Fruit fly (Drosophila melanogaster) whole organism, embryonic: ENCODE results near the gene CG14024.

Source experiments
- B-H1 ChIP-seq: fragments of 200-800 bp; sonication (Bioruptor generic); IDR thresholded peaks from 3 replicates; pipeline ENCODE4 v1.3.6; 2022; ENCODE audit warnings: missing biosample characterization, missing genetic modification characterization
- CG10267 ChIP-seq: fragments of 200-800 bp; sonication (Bioruptor generic); optimal IDR thresholded peaks from 2 replicates; lab custom pipeline; 2018; ENCODE audit warnings: missing biosample characterization, mild to moderate bottlenecking, missing genetic modification characterization, moderate library complexity
- CG10431 ChIP-seq: fragments of 200-800 bp; sonication (Bioruptor generic); optimal IDR thresholded peaks from 3 replicates; lab custom pipeline; 2018; ENCODE audit warnings: missing biosample characterization, mild to moderate bottlenecking, missing genetic modification characterization
- CG10959 ChIP-seq: fragments of 200-800 bp; sonication (Bioruptor generic); IDR thresholded peaks from 2 replicates; pipeline ENCODE4 v1.3.6; 2022; ENCODE audit warnings: missing biosample characterization, missing genetic modification characterization
- CG11093 ChIP-seq: fragments of 200-800 bp; sonication (Bioruptor generic); IDR thresholded peaks from 3 replicates; pipeline ENCODE4 v1.3.6; 2022; ENCODE audit warnings: missing biosample characterization, missing genetic modification characterization
- CG11696 ChIP-seq: fragments of 200-800 bp; sonication (Bioruptor generic); IDR thresholded peaks from 2 replicates; pipeline ENCODE4 v1.3.6; 2022; ENCODE audit warnings: missing biosample characterization, missing genetic modification characterization
- CG12236 ChIP-seq: fragments of 200-800 bp; sonication (Bioruptor generic); optimal IDR thresholded peaks from 2 replicates; lab custom pipeline; 2016; ENCODE audit warnings: missing biosample characterization, missing genetic modification characterization
- CG13296 ChIP-seq: fragments of 200-800 bp; sonication (Bioruptor generic); optimal IDR thresholded peaks from 3 replicates; lab custom pipeline; 2018; ENCODE audit warnings: missing biosample characterization, mild to moderate bottlenecking, missing genetic modification characterization
- CG1529 ChIP-seq: fragments of 200-800 bp; sonication (Bioruptor generic); optimal IDR thresholded peaks from 3 replicates; lab custom pipeline; 2018; ENCODE audit warnings: missing biosample characterization, missing genetic modification characterization
- CG17359 ChIP-seq: fragments of 200-800 bp; sonication (Bioruptor generic); optimal IDR thresholded peaks from 3 replicates; lab custom pipeline; 2018; ENCODE audit warnings: missing biosample characterization, mild to moderate bottlenecking, missing genetic modification characterization, moderate library complexity
- CG17912 ChIP-seq: fragments of 200-800 bp; sonication (Bioruptor generic); optimal IDR thresholded peaks from 2 replicates; lab custom pipeline; 2018; ENCODE audit warnings: missing biosample characterization, mild to moderate bottlenecking, missing genetic modification characterization
- CG2129 ChIP-seq: fragments of 200-800 bp; sonication (Bioruptor generic); IDR thresholded peaks from 2 replicates; pipeline ENCODE4 v1.3.6; 2022; ENCODE audit warnings: missing biosample characterization, missing genetic modification characterization; ENCODE audit not compliant: partially characterized antibody
- CG30403 ChIP-seq: fragments of 200-800 bp; sonication (Bioruptor generic); optimal IDR thresholded peaks from 3 replicates; lab custom pipeline; 2016; ENCODE audit warnings: missing biosample characterization, missing genetic modification characterization
- CG3065 ChIP-seq: fragments of 200-800 bp; sonication (Bioruptor generic); optimal IDR thresholded peaks from 2 replicates; lab custom pipeline; 2016; ENCODE audit warnings: missing biosample characterization, missing genetic modification characterization
- CG31224 ChIP-seq: fragments of 200-800 bp; sonication (Bioruptor generic); IDR thresholded peaks from 2 replicates; pipeline ENCODE4 v1.3.6; 2022; ENCODE audit warnings: missing biosample characterization, missing genetic modification characterization
- CG3847 ChIP-seq: fragments of 200-800 bp; sonication (Bioruptor generic); IDR thresholded peaks from 2 replicates; pipeline ENCODE4 v1.3.6; 2022; ENCODE audit warnings: missing biosample characterization, missing genetic modification characterization
- CG42726 ChIP-seq: fragments of 200-800 bp; sonication (Bioruptor generic); IDR thresholded peaks from 2 replicates; pipeline ENCODE4 v1.3.6; 2022; ENCODE audit warnings: missing biosample characterization, missing genetic modification characterization; ENCODE audit not compliant: partially characterized antibody
- CG7271 ChIP-seq: fragments of 200-800 bp; sonication (Bioruptor generic); optimal IDR thresholded peaks from 2 replicates; lab custom pipeline; 2018; ENCODE audit warnings: missing biosample characterization, mild to moderate bottlenecking, missing genetic modification characterization, moderate library complexity
- CG8359 ChIP-seq: fragments of 200-800 bp; sonication (Bioruptor generic); optimal IDR thresholded peaks from 2 replicates; lab custom pipeline; 2017; ENCODE audit warnings: missing biosample characterization, mild to moderate bottlenecking, missing genetic modification characterization, borderline replicate concordance
- CG8944 ChIP-seq: fragments of 200-800 bp; sonication (Bioruptor generic); optimal IDR thresholded peaks from 3 replicates; lab custom pipeline; 2016; ENCODE audit warnings: missing biosample characterization, missing genetic modification characterization
- CG9817 ChIP-seq: fragments of 200-800 bp; sonication (Bioruptor generic); optimal IDR thresholded peaks from 2 replicates; lab custom pipeline; 2018; ENCODE audit warnings: missing biosample characterization, mild to moderate bottlenecking, missing genetic modification characterization, moderate library complexity
- Chrac-16 ChIP-seq: fragments of 200-800 bp; sonication (Bioruptor generic); optimal IDR thresholded peaks from 3 replicates; lab custom pipeline; 2016; ENCODE audit warnings: missing biosample characterization, missing genetic modification characterization
- CoRest ChIP-seq: fragments of 200-800 bp; sonication (Bioruptor generic); optimal IDR thresholded peaks from 3 replicates; lab custom pipeline; 2018; ENCODE audit warnings: missing biosample characterization, mild to moderate bottlenecking, missing genetic modification characterization, moderate library complexity
- Dek ChIP-seq: fragments of 200-800 bp; sonication (Bioruptor generic); optimal IDR thresholded peaks from 3 replicates; lab custom pipeline; 2019; ENCODE audit warnings: missing biosample characterization, mild to moderate bottlenecking, missing genetic modification characterization, moderate library complexity
- Fer1 ChIP-seq: fragments of 200-800 bp; sonication (Bioruptor generic); optimal IDR thresholded peaks from 2 replicates; lab custom pipeline; 2017; ENCODE audit warnings: missing biosample characterization, mild to moderate bottlenecking, missing genetic modification characterization
- Fer2 ChIP-seq: fragments of 200-800 bp; sonication (Bioruptor generic); optimal IDR thresholded peaks from 2 replicates; lab custom pipeline; 2018; ENCODE audit warnings: missing biosample characterization, mild to moderate bottlenecking, missing genetic modification characterization, moderate library complexity
- HmgZ ChIP-seq: fragments of 200-800 bp; sonication (Bioruptor generic); optimal IDR thresholded peaks from 2 replicates; lab custom pipeline; 2018; ENCODE audit warnings: missing biosample characterization, mild to moderate bottlenecking, missing genetic modification characterization
- Hr3 ChIP-seq: fragments of 200-800 bp; sonication (Bioruptor generic); optimal IDR thresholded peaks from 3 replicates; lab custom pipeline; 2016; ENCODE audit warnings: missing biosample characterization, missing genetic modification characterization
- Lim3 ChIP-seq: fragments of 200-800 bp; sonication (Bioruptor generic); IDR thresholded peaks from 2 replicates; pipeline ENCODE4 v1.3.6; 2022; ENCODE audit warnings: missing biosample characterization, missing genetic modification characterization
- Nf-YB ChIP-seq: fragments of 200-800 bp; sonication (Bioruptor generic); optimal IDR thresholded peaks from 3 replicates; lab custom pipeline; 2019; ENCODE audit warnings: missing biosample characterization, mild to moderate bottlenecking, missing genetic modification characterization, moderate library complexity
- Opbp ChIP-seq: fragments of 200-800 bp; sonication (Bioruptor generic); IDR thresholded peaks from 3 replicates; pipeline ENCODE4 v1.3.6; 2022; ENCODE audit warnings: missing biosample characterization, missing genetic modification characterization; ENCODE audit not compliant: partially characterized antibody
- Optix ChIP-seq: fragments of 200-800 bp; sonication (Bioruptor generic); IDR thresholded peaks from 3 replicates; pipeline ENCODE4 v1.3.6; 2022; ENCODE audit warnings: missing biosample characterization, missing genetic modification characterization
- PHDP ChIP-seq: fragments of 200-800 bp; sonication (Bioruptor generic); optimal IDR thresholded peaks from 3 replicates; lab custom pipeline; 2018; ENCODE audit warnings: missing biosample characterization, mild to moderate bottlenecking, missing genetic modification characterization, moderate library complexity
- Ptx1 ChIP-seq: fragments of 200-800 bp; sonication (Bioruptor generic); IDR thresholded peaks from 2 replicates; pipeline ENCODE4 v1.3.6; 2022; ENCODE audit warnings: missing biosample characterization, missing genetic modification characterization
- Usf ChIP-seq: fragments of 200-800 bp; sonication (Bioruptor generic); optimal IDR thresholded peaks from 2 replicates; lab custom pipeline; 2017; ENCODE audit warnings: missing genotype, missing biosample characterization, missing genetic modification characterization
- ato ChIP-seq: fragments of 200-800 bp; sonication (Bioruptor generic); IDR thresholded peaks from 2 replicates; pipeline ENCODE4 v1.3.6; 2022; ENCODE audit warnings: missing biosample characterization, missing genetic modification characterization; ENCODE audit not compliant: partially characterized antibody
- bab2 ChIP-seq: fragments of 200-800 bp; sonication (Bioruptor generic); optimal IDR thresholded peaks from 2 replicates; lab custom pipeline; 2016; ENCODE audit warnings: missing biosample characterization, missing genetic modification characterization
- bsh ChIP-seq, 2 experiments: fragments of 200-800 bp; sonication (Bioruptor generic); optimal IDR thresholded peaks; 2 replicates each; lab custom pipeline; 2017 to 2018; ENCODE audit warnings: mild to moderate bottlenecking in 2 of 2, missing biosample characterization in 2 of 2, missing genetic modification characterization in 2 of 2, moderate library complexity in 1 of 2
- btn ChIP-seq: fragments of 200-800 bp; sonication (Bioruptor generic); optimal IDR thresholded peaks from 2 replicates; lab custom pipeline; 2016; ENCODE audit warnings: missing biosample characterization, missing genetic modification characterization
- danr ChIP-seq: fragments of 200-800 bp; sonication (Bioruptor generic); IDR thresholded peaks from 2 replicates; pipeline ENCODE4 v1.3.6; 2022; ENCODE audit warnings: missing biosample characterization, missing genetic modification characterization
- dmrt11E ChIP-seq: fragments of 200-800 bp; sonication (Bioruptor generic); optimal IDR thresholded peaks from 3 replicates; lab custom pipeline; 2018; ENCODE audit warnings: missing biosample characterization, mild to moderate bottlenecking, missing genetic modification characterization, moderate library complexity
- jing ChIP-seq: fragments of 200-800 bp; sonication (Bioruptor generic); optimal IDR thresholded peaks from 2 replicates; lab custom pipeline; 2018; ENCODE audit warnings: missing biosample characterization, mild to moderate bottlenecking, missing genetic modification characterization
- ro ChIP-seq: fragments of 200-800 bp; sonication (Bioruptor generic); IDR thresholded peaks from 2 replicates; pipeline ENCODE4 v1.3.6; 2022; ENCODE audit warnings: missing biosample characterization, missing genetic modification characterization
- sisA ChIP-seq: fragments of 200-800 bp; sonication (Bioruptor generic); IDR thresholded peaks from 2 replicates; pipeline ENCODE4 v1.3.6; 2022; ENCODE audit warnings: missing biosample characterization, missing genetic modification characterization
- sna ChIP-seq: fragments of 200-800 bp; sonication (Bioruptor generic); IDR thresholded peaks from 2 replicates; pipeline ENCODE4 v1.3.6; 2022; ENCODE audit warnings: missing biosample characterization, missing genetic modification characterization; ENCODE audit not compliant: partially characterized antibody
- trh ChIP-seq: fragments of 200-800 bp; sonication (Bioruptor generic); optimal IDR thresholded peaks from 2 replicates; lab custom pipeline; 2016; ENCODE audit warnings: missing biosample characterization, missing genetic modification characterization
- usp ChIP-seq: fragments of >200 bp; optimal IDR thresholded peaks from 2 replicates; lab custom pipeline; 2017; ENCODE audit warnings: missing biosample characterization, missing genetic modification characterization
- wek ChIP-seq: fragments of 200-800 bp; sonication (Bioruptor generic); optimal IDR thresholded peaks from 3 replicates; lab custom pipeline; 2018; ENCODE audit warnings: missing biosample characterization, mild to moderate bottlenecking, missing genetic modification characterization, moderate library complexity
- yki ChIP-seq: fragments of >200 bp; optimal IDR thresholded peaks from 3 replicates; lab custom pipeline; 2018

The CG14024 gene

dm6 chr2L:5278309-5279130 lies 36.2 kb downstream of the CG14024 start, which contains the start of the genes Nin and Bub1 (continued):
- TF ChIP-seq CG11696 (0 out of 2 replicates have a peak, but pooled peaks have one; percentile 30), btn (GFP tag; lab: Kevin White, UChicago) (no peak), CG8944 (GFP tag; lab: Kevin White, UChicago) (no peak), CG3847 (GFP tag; lab: Robert Waterston, UW) (peak; percentile 57), CG9817 (tag; lab: Kevin White, UChicago) (no peak), CG10959 (GFP tag; lab: Robert Waterston, UW) (no peak), CG42726 (GFP tag; lab: Robert Waterston, UW) (peak; percentile 96), Fer2 (tag; lab: Kevin White, UChicago) (no peak), CG11093 (GFP tag; lab: Robert Waterston, UW) (no peak), Optix (no peak), PHDP (no peak), Chrac-16 (peak; percentile 14), CG1529 (GFP tag; lab: Kevin White, UChicago) (no peak), CG17912 (no peak), Dek (tag; lab: Kevin White, UChicago) (no peak), HmgZ (tag; lab: Kevin White, UChicago) (no peak), Hr3 (GFP tag; lab: Kevin White, UChicago) (peak; percentile 29), bab2 (GFP tag; lab: Kevin White, UChicago) (no peak), jing (no peak), sisA (GFP tag; lab: Robert Waterston, UW) (peak; percentile 37; the same call in 1 of the 2 replicates), CG2129 (peak; percentile 64; the same call in 1 of the 2 replicates), wek (GFP tag; lab: Kevin White, UChicago) (peak; percentile 3), Opbp (GFP tag; lab: Robert Waterston, UW) (peak; percentile 96), CG17359 (no peak), dmrt11E (tag; lab: Kevin White, UChicago) (no peak), yki (lab: Kevin White, UChicago) (no peak), Nf-YB (GFP tag; lab: Kevin White, UChicago) (no peak), ro (GFP tag; lab: Robert Waterston, UW) (no peak), CG12236 (GFP tag; lab: Kevin White, UChicago) (no peak), ato (GFP tag; lab: Robert Waterston, UW) (peak; percentile 84), Fer1 (GFP tag; lab: Kevin White, UChicago) (no peak), CG10267 (tag; lab: Kevin White, UChicago) (peak; percentile 14), danr (no peak), trh (GFP tag; lab: Kevin White, UChicago) (no peak), Lim3 (no peak), CG10431 (no peak), Ptx1 (GFP tag; lab: Robert Waterston, UW) (0 out of 2 replicates have a peak, but pooled peaks have one; percentile 28), CG7271 (no peak), CG30403 (GFP tag; lab: Kevin White, UChicago) (peak; percentile 62), CG13296 (GFP tag; lab: Kevin White, UChicago) (no peak), usp (GFP tag; lab: Kevin White, UChicago) (no peak), CG3065 (GFP tag; lab: Kevin White, UChicago) (no peak), CoRest (tag; lab: Kevin White, UChicago) (peak; percentile 56), CG31224 (no peak), Usf (GFP tag; lab: Kevin White, UChicago) (no peak), sna (GFP tag; lab: Robert Waterston, UW) (peak; percentile 60), CG8359 (GFP tag; lab: Kevin White, UChicago) (no peak), bsh (GFP tag; optimal IDR thresholded peaks at IDR 0.05; lab: Kevin White, UChicago) (no peak), B-H1 (GFP tag; lab: Robert Waterston, UW) (no peak)
